Worm (Caenorhabditis elegans): ENCODE measurements around the gene rsks-1.

The rsks-1 gene

ce11 chrIII:11267372-11267771, 22.5 kb downstream of the rsks-1 start:
- TF ChIP-seq mab-5 (tag; optimal IDR thresholded peaks at IDR 0.05) (no peak), elt-1 (tag; optimal IDR thresholded peaks at IDR 0.05; ENCODE audit: borderline replicate concordance, insufficient read depth) (peak; percentile 80)

ce11 chrIII:11268532-11268931, 23.6 kb downstream of the rsks-1 start:
- TF ChIP-seq mab-5 (tag; optimal IDR thresholded peaks at IDR 0.05) (no peak), ztf-11 (tag; optimal IDR thresholded peaks at IDR 0.05) (no peak), mls-2 (tag; optimal IDR thresholded peaks at IDR 0.05) (no peak), unc-39 (tag; optimal IDR thresholded peaks at IDR 0.05) (no peak), lsy-2 (tag; optimal IDR thresholded peaks at IDR 0.05) (no peak), zip-8 (tag; optimal IDR thresholded peaks at IDR 0.05) (no peak), elt-3 (tag; optimal IDR thresholded peaks at IDR 0.05) (no peak), ceh-39 (tag; optimal IDR thresholded peaks at IDR 0.05) (no peak), M03D4.4 (tag; optimal IDR thresholded peaks at IDR 0.05) (no peak), bed-3 (GFP tag; optimal IDR thresholded peaks at IDR 0.05) (no peak), ceh-43 (GFP tag; optimal IDR thresholded peaks at IDR 0.05) (no peak), pha-4 (tag; optimal IDR thresholded peaks at IDR 0.05) (no peak), unc-62 (GFP tag; optimal IDR thresholded peaks at IDR 0.05) (no peak), tbx-8 (GFP tag; optimal IDR thresholded peaks at IDR 0.05) (no peak), hlh-1 (tag; optimal IDR thresholded peaks at IDR 0.05) (no peak), drap-1 (GFP tag; optimal IDR thresholded peaks at IDR 0.05) (no peak), cnd-1 (tag; optimal IDR thresholded peaks at IDR 0.05) (no peak), nhr-12 (tag; optimal IDR thresholded peaks at IDR 0.05) (no peak)

ce11 chrIII:11269206-11269605, 24.3 kb downstream of the rsks-1 start:
- TF ChIP-seq blmp-1 (tag; optimal IDR thresholded peaks at IDR 0.05) (no peak), sptf-1 (tag; optimal IDR thresholded peaks at IDR 0.05) (no peak), pha-4 (tag; optimal IDR thresholded peaks at IDR 0.05) (no peak), lsy-2 (tag; optimal IDR thresholded peaks at IDR 0.05) (no peak), ham-2 (GFP tag; optimal IDR thresholded peaks at IDR 0.05) (no peak), nhr-76 (tag; optimal IDR thresholded peaks at IDR 0.05) (no peak), elt-1 (tag; optimal IDR thresholded peaks at IDR 0.05; ENCODE audit: borderline replicate concordance, insufficient read depth) (no peak)

- TF ChIP-seq bed-3 (GFP tag; optimal IDR thresholded peaks at IDR 0.05) (no peak), nhr-12 (tag; optimal IDR thresholded peaks at IDR 0.05) (no peak), nhr-237 (tag; optimal IDR thresholded peaks at IDR 0.05) (no peak), sptf-1 (tag; optimal IDR thresholded peaks at IDR 0.05) (no peak), flh-1 (GFP tag; optimal IDR thresholded peaks at IDR 0.05) (no peak), M03D4.4 (tag; optimal IDR thresholded peaks at IDR 0.05) (no peak), lin-13 (tag; optimal IDR thresholded peaks at IDR 0.05) (no peak), ces-1 (GFP tag; optimal IDR thresholded peaks at IDR 0.05) (no peak), unc-62 (GFP tag; optimal IDR thresholded peaks at IDR 0.05) (no peak), ham-2 (GFP tag; optimal IDR thresholded peaks at IDR 0.05) (no peak), snpc-4 (tag; optimal IDR thresholded peaks at IDR 0.05) (no peak), zip-8 (tag; optimal IDR thresholded peaks at IDR 0.05) (no peak), ztf-11 (tag; optimal IDR thresholded peaks at IDR 0.05) (no peak), lsy-2 (tag; optimal IDR thresholded peaks at IDR 0.05) (no peak), lin-32 (GFP tag; optimal IDR thresholded peaks at IDR 0.05) (no peak), ceh-83 (GFP tag; optimal IDR thresholded peaks at IDR 0.05) (no peak), elt-1 (tag; optimal IDR thresholded peaks at IDR 0.05; ENCODE audit: borderline replicate concordance, insufficient read depth) (no peak), sem-2 (GFP tag; optimal IDR thresholded peaks at IDR 0.05) (no peak), mab-5 (tag; optimal IDR thresholded peaks at IDR 0.05) (no peak), mls-2 (tag; optimal IDR thresholded peaks at IDR 0.05) (no peak)
Measured at ce11 chrIII:11270795-11271194, 25.9 kb downstream of the rsks-1 start, which contains the start of gene obr-1. obr-1 (minus strand) TSS chrIII:11270895.

ce11 chrIII:11274590-11275116, 29.7 kb downstream of the rsks-1 start, which contains the start of gene Y47D3A.20:
Y47D3A.20 (plus strand) TSS chrIII:11275066.
- TF ChIP-seq ham-2 (GFP tag; optimal IDR thresholded peaks at IDR 0.05), result no peak
- TF ChIP-seq snpc-4 (tag; optimal IDR thresholded peaks at IDR 0.05), result no peak
- peak; percentile 41 for TF ChIP-seq ces-1 (GFP tag; optimal IDR thresholded peaks at IDR 0.05)

All from whole organism, mixed stage, embryonic.